Fruit fly (Drosophila melanogaster) whole organism, embryonic: ENCODE data around the gene Vha36-3.

Experiments used
- ATbp ChIP-seq: fragments of 200-800 bp; sonication (Bioruptor generic); optimal IDR thresholded peaks from 2 replicates; lab custom pipeline; 2017; ENCODE audit warnings: missing biosample characterization, mild to moderate bottlenecking, missing genetic modification characterization, missing genetic modification reagents
- Bdp1 ChIP-seq: fragments of 200-800 bp; sonication (Bioruptor generic); optimal IDR thresholded peaks from 3 replicates; lab custom pipeline; 2016; ENCODE audit warnings: missing biosample characterization, missing genetic modification characterization
- C15 ChIP-seq: fragments of 200-800 bp; sonication (Bioruptor generic); IDR thresholded peaks from 3 replicates; pipeline ENCODE4 v1.3.6; 2022; ENCODE audit warnings: missing biosample characterization, missing genetic modification characterization
- CG10979 ChIP-seq: fragments of 200-800 bp; sonication (Bioruptor generic); optimal IDR thresholded peaks from 2 replicates; lab custom pipeline; 2018; ENCODE audit warnings: missing biosample characterization, mild to moderate bottlenecking, missing genetic modification characterization, moderate library complexity
- CG11723 ChIP-seq: fragments of 200-800 bp; sonication (Bioruptor generic); optimal IDR thresholded peaks from 2 replicates; lab custom pipeline; 2017; ENCODE audit warnings: missing biosample characterization, mild to moderate bottlenecking, missing genetic modification characterization
- CG12391 ChIP-seq: fragments of 200-800 bp; sonication (Bioruptor generic); optimal IDR thresholded peaks from 3 replicates; lab custom pipeline; 2018; ENCODE audit warnings: missing biosample characterization, mild to moderate bottlenecking, missing genetic modification characterization, moderate library complexity
- CG14441 ChIP-seq: fragments of 200-800 bp; sonication (Bioruptor generic); IDR thresholded peaks from 2 replicates; pipeline ENCODE4 v1.3.6; 2022; ENCODE audit warnings: missing biosample characterization, missing genetic modification characterization
- CG14710 ChIP-seq: fragments of 200-800 bp; sonication (Bioruptor generic); optimal IDR thresholded peaks from 3 replicates; lab custom pipeline; 2019; ENCODE audit warnings: missing biosample characterization, mild to moderate bottlenecking, missing genetic modification characterization, moderate library complexity
- CG17328 ChIP-seq: fragments of 200-800 bp; sonication (Bioruptor generic); IDR thresholded peaks from 2 replicates; pipeline ENCODE4 v1.3.6; 2022; ENCODE audit warnings: missing biosample characterization, missing genetic modification characterization
- CG17361 ChIP-seq: fragments of 200-800 bp; sonication (Bioruptor generic); IDR thresholded peaks from 3 replicates; pipeline ENCODE4 v1.3.6; 2022; ENCODE audit warnings: missing biosample characterization, missing genetic modification characterization
- CG17829 ChIP-seq: fragments of 200-800 bp; optimal IDR thresholded peaks from 2 replicates; lab custom pipeline; 2019; ENCODE audit warnings: missing biosample characterization, mild to moderate bottlenecking, missing genetic modification characterization, moderate library complexity
- CG18011 ChIP-seq: fragments of 200-800 bp; sonication (Bioruptor generic); optimal IDR thresholded peaks from 2 replicates; lab custom pipeline; 2017; ENCODE audit warnings: missing biosample characterization, missing genetic modification characterization, mild to moderate bottlenecking, moderate library complexity, missing genotype
- CG2202 ChIP-seq: fragments of 200-800 bp; sonication (Bioruptor generic); optimal IDR thresholded peaks from 2 replicates; lab custom pipeline; 2018; ENCODE audit warnings: missing biosample characterization, mild to moderate bottlenecking, missing genetic modification characterization
- CG30403 ChIP-seq: fragments of 200-800 bp; sonication (Bioruptor generic); optimal IDR thresholded peaks from 3 replicates; lab custom pipeline; 2016; ENCODE audit warnings: missing biosample characterization, missing genetic modification characterization
- CG6689 ChIP-seq: fragments of 200-800 bp; sonication (Bioruptor generic); IDR thresholded peaks from 2 replicates; pipeline ENCODE4 v1.3.6; 2022; ENCODE audit warnings: missing biosample characterization, missing genetic modification characterization
- CG6791 ChIP-seq: fragments of 200-800 bp; sonication (Bioruptor generic); IDR thresholded peaks from 3 replicates; pipeline ENCODE4 v1.3.6; 2022; ENCODE audit warnings: missing biosample characterization, missing genetic modification characterization; ENCODE audit not compliant: partially characterized antibody
- CG9727 ChIP-seq: fragments of 200-800 bp; sonication (Bioruptor generic); optimal IDR thresholded peaks from 3 replicates; lab custom pipeline; 2017; ENCODE audit warnings: missing biosample characterization, mild to moderate bottlenecking, missing genetic modification characterization
- Chrac-16 ChIP-seq: fragments of 200-800 bp; sonication (Bioruptor generic); optimal IDR thresholded peaks from 3 replicates; lab custom pipeline; 2016; ENCODE audit warnings: missing biosample characterization, missing genetic modification characterization
- Dbx ChIP-seq: fragments of 200-800 bp; sonication (Bioruptor generic); IDR thresholded peaks from 3 replicates; pipeline ENCODE4 v1.3.6; 2022; ENCODE audit warnings: missing biosample characterization, missing genetic modification characterization
- Dip3 ChIP-seq: fragments of 200-800 bp; sonication (Bioruptor generic); optimal IDR thresholded peaks from 3 replicates; lab custom pipeline; 2016; ENCODE audit warnings: missing biosample characterization, missing genetic modification characterization
- Drgx ChIP-seq: fragments of 200-800 bp; sonication (Bioruptor generic); IDR thresholded peaks from 2 replicates; pipeline ENCODE4 v1.3.6; 2022; ENCODE audit warnings: missing biosample characterization, missing genetic modification characterization
- E2f2 ChIP-seq: fragments of 200-800 bp; sonication (Bioruptor generic); IDR thresholded peaks from 2 replicates; pipeline ENCODE4 v1.3.6; 2022; ENCODE audit warnings: missing biosample characterization, missing genetic modification characterization
- HmgD ChIP-seq: fragments of 200-800 bp; sonication (Bioruptor generic); optimal IDR thresholded peaks from 3 replicates; lab custom pipeline; 2016; ENCODE audit warnings: missing biosample characterization, missing genetic modification characterization
- HmgZ ChIP-seq: fragments of 200-800 bp; sonication (Bioruptor generic); optimal IDR thresholded peaks from 2 replicates; lab custom pipeline; 2018; ENCODE audit warnings: missing biosample characterization, mild to moderate bottlenecking, missing genetic modification characterization
- Hr3 ChIP-seq: fragments of 200-800 bp; sonication (Bioruptor generic); optimal IDR thresholded peaks from 3 replicates; lab custom pipeline; 2016; ENCODE audit warnings: missing biosample characterization, missing genetic modification characterization
- Mad ChIP-seq: fragments of 200-800 bp; sonication (Bioruptor generic); optimal IDR thresholded peaks from 2 replicates; lab custom pipeline; 2016; ENCODE audit warnings: missing biosample characterization, missing genetic modification characterization
- Opbp ChIP-seq: fragments of 200-800 bp; sonication (Bioruptor generic); IDR thresholded peaks from 3 replicates; pipeline ENCODE4 v1.3.6; 2022; ENCODE audit warnings: missing biosample characterization, missing genetic modification characterization; ENCODE audit not compliant: partially characterized antibody
- Side ChIP-seq: fragments of 200-800 bp; sonication (Bioruptor generic); optimal IDR thresholded peaks from 2 replicates; lab custom pipeline; 2016; ENCODE audit warnings: missing biosample characterization, missing genetic modification characterization
- ap ChIP-seq: fragments of 200-800 bp; sonication (Bioruptor generic); IDR thresholded peaks from 2 replicates; pipeline ENCODE4 v1.3.6; 2022; ENCODE audit warnings: missing biosample characterization, missing genetic modification characterization
- ash1 ChIP-seq: fragments of 200-800 bp; sonication (Bioruptor generic); optimal IDR thresholded peaks from 2 replicates; lab custom pipeline; 2018; ENCODE audit warnings: missing biosample characterization, mild to moderate bottlenecking, missing genetic modification characterization
- ems ChIP-seq: fragments of 200-800 bp; sonication (Bioruptor generic); optimal IDR thresholded peaks from 3 replicates; lab custom pipeline; 2016; ENCODE audit warnings: missing biosample characterization, missing genetic modification characterization
- eyg ChIP-seq: fragments of 200-800 bp; sonication (Bioruptor generic); optimal IDR thresholded peaks from 3 replicates; lab custom pipeline; 2016; ENCODE audit warnings: missing biosample characterization, missing genetic modification characterization
- fd102C ChIP-seq: fragments of 200-800 bp; sonication (Bioruptor generic); optimal IDR thresholded peaks from 2 replicates; lab custom pipeline; 2018; ENCODE audit warnings: missing biosample characterization, mild to moderate bottlenecking, missing genetic modification characterization, moderate library complexity
- fd96Cb ChIP-seq: fragments of 200-800 bp; sonication (Bioruptor generic); optimal IDR thresholded peaks from 2 replicates; lab custom pipeline; 2018; ENCODE audit warnings: missing biosample characterization, mild to moderate bottlenecking, missing genetic modification characterization, moderate library complexity
- gsb ChIP-seq: fragments of 200-800 bp; sonication (Bioruptor generic); IDR thresholded peaks from 2 replicates; pipeline ENCODE4 v1.3.6; 2022; ENCODE audit warnings: missing biosample characterization, missing genetic modification characterization
- h ChIP-seq: fragments of >200 bp; optimal IDR thresholded peaks from 2 replicates; lab custom pipeline; 2017
- inv ChIP-seq: fragments of 200-800 bp; sonication (Bioruptor generic); IDR thresholded peaks from 2 replicates; pipeline ENCODE4 v1.3.6; 2022; ENCODE audit warnings: missing biosample characterization, missing genetic modification characterization; ENCODE audit not compliant: partially characterized antibody
- kah ChIP-seq: fragments of 200-800 bp; sonication (Bioruptor generic); optimal IDR thresholded peaks from 2 replicates; lab custom pipeline; 2018; ENCODE audit warnings: missing biosample characterization, mild to moderate bottlenecking, missing genetic modification characterization
- klu ChIP-seq: fragments of 200-800 bp; sonication (Bioruptor generic); IDR thresholded peaks from 2 replicates; pipeline ENCODE4 v1.3.6; 2022; ENCODE audit warnings: missing biosample characterization, missing genetic modification characterization
- lola ChIP-seq, 3 experiments: fragments of >200 bp in 2 of 3; fragments of 200-800 bp in 1 of 3; sonication (Bioruptor generic) in 1 of 3; optimal IDR thresholded peaks; 2 replicates each; lab custom pipeline; 2017 to 2019; ENCODE audit warnings: missing biosample characterization in 3 of 3, missing genetic modification characterization in 3 of 3, mild to moderate bottlenecking in 1 of 3, moderate library complexity in 1 of 3
- nau ChIP-seq: fragments of 200-800 bp; sonication (Bioruptor generic); optimal IDR thresholded peaks from 3 replicates; lab custom pipeline; 2017; ENCODE audit warnings: missing biosample characterization, mild to moderate bottlenecking, missing genetic modification characterization, missing genetic modification reagents
- pros ChIP-seq: fragments of 200-800 bp; sonication (Bioruptor generic); optimal IDR thresholded peaks from 3 replicates; lab custom pipeline; 2019; ENCODE audit warnings: missing biosample characterization, mild to moderate bottlenecking, missing genetic modification characterization, moderate library complexity
- pum ChIP-seq: fragments of 200-800 bp; sonication (Bioruptor generic); optimal IDR thresholded peaks from 2 replicates; lab custom pipeline; 2016; ENCODE audit warnings: missing biosample characterization, missing genetic modification characterization
- sob ChIP-seq: fragments of 200-800 bp; sonication (Bioruptor generic); IDR thresholded peaks from 2 replicates; pipeline ENCODE4 v1.3.6; 2022; ENCODE audit warnings: missing biosample characterization, missing genetic modification characterization
- trem ChIP-seq: fragments of 200-800 bp; optimal IDR thresholded peaks from 3 replicates; lab custom pipeline; 2019; ENCODE audit warnings: missing biosample characterization, mild to moderate bottlenecking, missing genetic modification characterization, moderate library complexity
- vnd ChIP-seq: fragments of 200-800 bp; sonication (Bioruptor generic); IDR thresholded peaks from 3 replicates; pipeline ENCODE4 v1.3.6; 2022; ENCODE audit warnings: missing biosample characterization, missing genetic modification characterization; ENCODE audit not compliant: partially characterized antibody
- zf30C ChIP-seq: fragments of 200-800 bp; sonication (Bioruptor generic); optimal IDR thresholded peaks from 3 replicates; lab custom pipeline; 2018; ENCODE audit warnings: missing biosample characterization, mild to moderate bottlenecking, missing genetic modification characterization

Vha36-3 gene

dm6 chrX:2593753-2594096 is 13.4 kb upstream of the Vha36-3 start (continued):
- TF ChIP-seq CG17328 (GFP tag; lab: Robert Waterston, UW) (peak; percentile 90), kah (GFP tag; lab: Kevin White, UChicago) (peak; percentile 64), fd96Cb (tag; lab: Kevin White, UChicago) (peak; percentile 85), Drgx (GFP tag; lab: Robert Waterston, UW) (peak; percentile 92), Mad (peak; percentile 77), HmgD (GFP tag; lab: Kevin White, UChicago) (peak; percentile 74), klu (GFP tag; lab: Robert Waterston, UW) (peak; percentile 87), CG10979 (tag; lab: Kevin White, UChicago) (peak; percentile 77), CG17829 (tag; lab: Kevin White, UChicago) (peak; percentile 82), CG14441 (GFP tag; lab: Robert Waterston, UW) (peak; percentile 96), eyg (GFP tag; lab: Kevin White, UChicago) (peak; percentile 79), CG11723 (GFP tag; lab: Kevin White, UChicago) (peak; percentile 78), Side (peak; percentile 93), Dbx (peak; percentile 96), pros (GFP tag; lab: Kevin White, UChicago) (no peak), trem (tag; lab: Kevin White, UChicago) (peak; percentile 14), CG12391 (tag; lab: Kevin White, UChicago) (peak; percentile 83), Chrac-16 (GFP tag; lab: Kevin White, UChicago) (peak; percentile 87), Dip3 (GFP tag; lab: Kevin White, UChicago) (peak; percentile 96), Bdp1 (GFP tag; lab: Kevin White, UChicago) (peak; percentile 73), CG6791 (GFP tag; lab: Robert Waterston, UW) (no peak), zf30C (GFP tag; lab: Kevin White, UChicago) (no peak), HmgZ (tag; lab: Kevin White, UChicago) (peak; percentile 95), h (no peak), C15 (GFP tag; lab: Robert Waterston, UW) (peak; percentile 67; the same call in 1 of the 3 replicates), gsb (GFP tag; lab: Robert Waterston, UW) (peak; percentile 90), nau (GFP tag; lab: Kevin White, UChicago) (no peak), CG30403 (GFP tag; lab: Kevin White, UChicago) (peak; percentile 90), ash1 (peak; percentile 77), inv (GFP tag; lab: Robert Waterston, UW) (no peak), Hr3 (GFP tag; lab: Kevin White, UChicago) (peak; percentile 84), CG2202 (tag; lab: Kevin White, UChicago) (no peak), ap (GFP tag; lab: Robert Waterston, UW) (peak; percentile 91), Opbp (GFP tag; lab: Robert Waterston, UW) (no peak), fd102C (no peak), CG17361 (GFP tag; lab: Robert Waterston, UW) (peak; percentile 88), CG9727 (GFP tag; lab: Kevin White, UChicago) (peak; percentile 87), ems (peak; percentile 83), ATbp (GFP tag; lab: Kevin White, UChicago) (peak; percentile 80), vnd (GFP tag; lab: Robert Waterston, UW) (peak; percentile 55; the same call in 2 of the 3 replicates), lola (GFP tag; optimal IDR thresholded peaks at IDR 0.05; lab: Kevin White, UChicago) (peak in 1 of 3 experiments; percentile 54), sob (peak; percentile 97), CG14710 (tag; lab: Kevin White, UChicago) (peak; percentile 57), CG18011 (GFP tag; lab: Kevin White, UChicago) (peak; percentile 71), E2f2 (peak; percentile 67), pum (GFP tag; lab: Kevin White, UChicago) (peak; percentile 90), CG6689 (peak; percentile 94)
